Fruit fly (Drosophila melanogaster): ENCODE results near the gene LysRS.

dm6 chrX:9615471-9615870 is 6.8 kb upstream of the LysRS start:
- TF ChIP-seq CG8478 (optimal IDR thresholded peaks at IDR 0.05) (no peak), CTCF (optimal IDR thresholded peaks at IDR 0.05) (no peak)
